Worm (Caenorhabditis elegans) whole organism, early embryonic: ENCODE data around the gene wht-2.

Experiments
- B0310.2 ChIP-seq: sonication (generic microtip); optimal IDR thresholded peaks from 2 replicates; lab custom pipeline; 2016; ENCODE audit warnings: mild to moderate bottlenecking, missing genetic modification characterization, missing compliant biosample characterization
- F13C5.2 ChIP-seq: sonication (generic microtip); optimal IDR thresholded peaks from 2 replicates; lab custom pipeline; 2017; ENCODE audit warnings: mild to moderate bottlenecking, missing genetic modification characterization, inconsistent platforms, missing compliant biosample characterization
- aly-1 ChIP-seq: sonication (generic microtip); optimal IDR thresholded peaks from 2 replicates; lab custom pipeline; 2016; ENCODE audit warnings: missing genetic modification characterization, missing compliant biosample characterization
- ama-1 ChIP-seq: fragments of 150-350 bp; optimal IDR thresholded peaks from 2 replicates; lab custom pipeline; 2014
- ceh-36 ChIP-seq: sonication (generic microtip); optimal IDR thresholded peaks from 2 replicates; lab custom pipeline; 2016; ENCODE audit warnings: missing genetic modification characterization, inconsistent platforms, missing compliant biosample characterization
- flt-1 ChIP-seq: fragments of 200-800 bp; sonication (Bioruptor generic); IDR thresholded peaks from 2 replicates; pipeline ENCODE4 v1.3.6; 2022; ENCODE audit warnings: missing genetic modification characterization, missing compliant biosample characterization
- hmbx-1 ChIP-seq: sonication (generic microtip); optimal IDR thresholded peaks from 2 replicates; lab custom pipeline; 2016; ENCODE audit warnings: mild to moderate bottlenecking, missing genetic modification characterization, missing compliant biosample characterization
- hmg-4 ChIP-seq: fragments of 200-800 bp; sonication (Bioruptor generic); optimal IDR thresholded peaks from 2 replicates; lab custom pipeline; 2018; ENCODE audit warnings: mild to moderate bottlenecking, missing genetic modification characterization, missing compliant biosample characterization
- sea-1 ChIP-seq: fragments of 200-800 bp; sonication (Bioruptor generic); conservative IDR thresholded peaks from 2 replicates; pipeline ENCODE4 v1.3.6; 2022; ENCODE audit warnings: missing genetic modification characterization, missing compliant biosample characterization
- tbx-11 ChIP-seq: fragments of 200-800 bp; sonication (Bioruptor generic); IDR thresholded peaks from 2 replicates; pipeline ENCODE4 v1.3.6; 2022; ENCODE audit warnings: missing genetic modification characterization, missing compliant biosample characterization

DNA sequence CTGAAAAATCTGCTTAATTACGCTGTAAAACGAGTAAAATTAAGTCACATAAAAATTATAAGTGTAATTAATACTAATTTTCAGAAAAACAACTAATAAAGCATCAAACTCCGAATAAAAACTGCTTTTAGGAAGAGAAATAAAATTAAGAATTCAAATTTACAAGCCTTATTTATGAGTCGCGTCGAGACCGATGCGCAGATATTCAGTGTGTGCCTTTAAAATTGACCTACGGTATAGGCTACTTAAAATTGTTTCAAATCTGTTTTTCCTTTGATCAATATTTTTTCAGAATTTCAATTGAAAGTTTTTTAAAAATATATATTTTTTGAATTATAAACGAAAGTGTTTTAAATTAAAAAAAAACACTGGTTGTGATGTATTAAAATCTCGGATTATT lies 27.9 kb downstream of the wht-2 start, which contains the start of gene sms-1:
- TF ChIP-seq flt-1 (no peak), aly-1 (tag; lab: Kevin White, UChicago) (no peak), hmg-4 (GFP tag; lab: Kevin White, UChicago) (no peak), ama-1 (no peak), tbx-11 (GFP tag; lab: Robert Waterston, UW) (no peak), B0310.2 (no peak), ceh-36 (no peak), F13C5.2 (tag; lab: Kevin White, UChicago) (no peak), sea-1 (GFP tag; lab: Robert Waterston, UW) (no peak), hmbx-1 (tag; lab: Kevin White, UChicago) (no peak)
